Fruit fly (Drosophila melanogaster): ENCODE measurements around the gene Eip93F.

DNA sequence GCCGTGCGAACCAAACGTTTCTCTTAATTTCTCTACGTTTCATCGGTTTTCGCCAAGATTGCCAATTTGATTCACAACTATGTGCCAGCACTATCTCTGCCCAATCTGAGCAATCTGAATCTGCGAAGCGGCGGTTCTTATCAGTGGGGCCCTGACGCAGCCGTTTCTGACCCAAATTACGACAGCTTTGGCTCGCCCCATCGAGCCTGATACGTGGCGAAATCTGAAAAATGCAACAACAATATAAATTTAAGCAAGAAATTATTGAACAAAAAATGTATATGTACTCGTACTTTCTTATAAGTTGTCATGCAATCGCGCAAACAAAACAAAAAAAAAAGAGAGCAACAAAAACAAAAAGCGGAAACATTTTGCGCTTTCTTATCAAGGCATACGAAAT lies 28.0 kb downstream of the Eip93F start:
- TF ChIP-seq OdsH (GFP tag; optimal IDR thresholded peaks at IDR 0.05) (no peak), CG8119 (GFP tag; IDR thresholded peaks at IDR 0.05) (no peak), Lpt (GFP tag; optimal IDR thresholded peaks at IDR 0.05) (no peak)

Measured in whole organism, prepupa.